Worm (Caenorhabditis elegans): ENCODE measurements around the gene atg-16.1.

Gene atg-16.1

DNA sequence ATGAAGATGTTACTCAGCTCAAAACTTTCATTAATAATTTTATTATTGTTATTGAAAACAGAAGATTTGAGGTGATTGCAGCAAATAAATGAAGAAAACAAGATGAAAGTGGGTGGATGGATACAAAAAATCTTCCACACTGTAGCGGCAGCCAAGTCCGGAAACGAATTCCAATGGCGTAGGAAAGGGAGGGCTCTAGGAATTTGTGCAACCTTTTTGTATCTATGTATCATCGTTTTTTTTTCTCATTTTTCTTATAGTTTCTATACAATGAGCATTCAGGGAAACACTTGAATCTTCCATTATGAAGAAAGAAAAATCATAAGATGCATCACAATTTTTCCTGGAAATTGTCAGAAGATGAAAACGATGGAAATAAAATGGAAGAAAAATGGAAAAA is 38.2 kb upstream of the atg-16.1 start:
- TF ChIP-seq rcor-1 (GFP tag; IDR thresholded peaks at IDR 0.05) (no peak), K11D2.4 (GFP tag; IDR thresholded peaks at IDR 0.05) (no peak), B0336.3 (GFP tag; IDR thresholded peaks at IDR 0.05) (no peak), akir-1 (GFP tag; optimal IDR thresholded peaks at IDR 0.05) (no peak), D2030.7 (GFP tag; IDR thresholded peaks at IDR 0.05) (no peak), egl-18 (GFP tag; IDR thresholded peaks at IDR 0.05) (no peak), nhr-27 (tag; optimal IDR thresholded peaks at IDR 0.05) (no peak), zim-3 (tag; optimal IDR thresholded peaks at IDR 0.05) (no peak), sea-2 (GFP tag; IDR thresholded peaks at IDR 0.05) (no peak), hrde-1 (tag; optimal IDR thresholded peaks at IDR 0.05; ENCODE audit: borderline replicate concordance) (no peak), pha-4 (tag; optimal IDR thresholded peaks at IDR 0.05) (no peak), ceh-40 (GFP tag; IDR thresholded peaks at IDR 0.05) (no peak)

DNA sequence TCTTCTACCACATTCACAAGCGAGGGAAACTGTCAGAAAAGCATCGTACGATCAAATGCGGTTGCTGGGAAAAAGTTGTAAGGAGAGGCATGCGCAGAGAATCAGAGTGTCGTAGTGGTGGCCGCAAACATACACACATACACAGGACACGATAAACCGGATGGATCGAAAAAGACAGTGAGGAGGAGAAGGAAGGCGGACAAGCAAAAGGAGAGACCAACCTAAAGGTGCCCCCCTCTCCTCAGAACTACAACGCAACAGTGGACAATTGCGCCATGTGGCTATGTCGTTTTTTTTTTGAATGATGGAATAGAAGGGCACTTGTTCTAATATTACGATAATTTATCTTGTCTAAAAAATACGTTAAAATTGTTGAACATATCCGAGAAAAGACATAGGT is 36.2 kb upstream of the atg-16.1 start:
- TF ChIP-seq nhr-80 (tag; optimal IDR thresholded peaks at IDR 0.05): peak; percentile 2
- TF ChIP-seq lir-1 (GFP tag; conservative IDR thresholded peaks at IDR 0.05): no peak
- no peak for TF ChIP-seq sptf-2 (GFP tag; optimal IDR thresholded peaks at IDR 0.05)
- no peak for TF ChIP-seq B0336.3 (GFP tag; IDR thresholded peaks at IDR 0.05)
- no peak for TF ChIP-seq hlh-12 (tag; optimal IDR thresholded peaks at IDR 0.05)
- TF ChIP-seq sdz-38 (tag; optimal IDR thresholded peaks at IDR 0.05): no peak

DNA sequence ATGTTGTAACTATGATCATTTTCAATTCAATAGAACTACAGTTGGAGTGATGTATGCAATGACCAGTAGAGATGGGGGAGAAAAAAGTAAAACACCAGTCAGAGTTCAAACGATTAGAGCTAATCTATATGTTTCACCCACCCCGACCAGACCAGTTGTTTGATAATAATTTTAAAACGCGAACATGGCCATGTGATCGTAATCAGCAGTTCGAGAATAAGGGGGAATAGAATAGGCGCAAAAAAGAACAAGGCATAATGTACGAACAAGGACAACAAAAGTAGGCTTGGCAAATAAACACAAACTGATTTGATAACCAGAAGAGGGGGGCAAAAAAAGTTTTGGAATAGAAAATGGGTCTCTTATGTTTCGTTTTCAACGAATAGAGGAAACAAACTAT is 35.8 kb upstream of the atg-16.1 start:
- TF ChIP-seq F52B5.7 (tag; optimal IDR thresholded peaks at IDR 0.05): no peak
- no peak for TF ChIP-seq lag-1 (GFP tag; IDR thresholded peaks at IDR 0.05)
- TF ChIP-seq madf-6 (GFP tag; IDR thresholded peaks at IDR 0.05): no peak
- no peak for TF ChIP-seq B0261.1 (tag; optimal IDR thresholded peaks at IDR 0.05)
- no peak for TF ChIP-seq akir-1 (GFP tag; optimal IDR thresholded peaks at IDR 0.05)
- no peak for TF ChIP-seq pha-4 (tag; optimal IDR thresholded peaks at IDR 0.05)
- TF ChIP-seq nhr-90 (tag; optimal IDR thresholded peaks at IDR 0.05): no peak
- no peak for TF ChIP-seq sptf-2 (GFP tag; optimal IDR thresholded peaks at IDR 0.05)
- peak; percentile 87 for TF ChIP-seq nhr-80 (tag; optimal IDR thresholded peaks at IDR 0.05)
- no peak for TF ChIP-seq ceh-40 (GFP tag; IDR thresholded peaks at IDR 0.05)
- TF ChIP-seq Y56A3A.18 (GFP tag; IDR thresholded peaks at IDR 0.05): no peak
- no peak for TF ChIP-seq madf-3 (GFP tag; IDR thresholded peaks at IDR 0.05)
- TF ChIP-seq lin-54 (GFP tag; optimal IDR thresholded peaks at IDR 0.05): no peak
- TF ChIP-seq ceh-79 (tag; optimal IDR thresholded peaks at IDR 0.05): no peak
- no peak for TF ChIP-seq ztf-28 (GFP tag; IDR thresholded peaks at IDR 0.05)
- no peak for TF ChIP-seq ztf-6 (GFP tag; IDR thresholded peaks at IDR 0.05)
- TF ChIP-seq dox-1 (GFP tag; IDR thresholded peaks at IDR 0.05): peak; percentile 45; the same call in 1 of the 2 replicates
- no peak for TF ChIP-seq lin-35 (GFP tag; optimal IDR thresholded peaks at IDR 0.05)
- no peak for TF ChIP-seq dpff-1 (tag; optimal IDR thresholded peaks at IDR 0.05)
- no peak for TF ChIP-seq tbx-9 (tag; optimal IDR thresholded peaks at IDR 0.05; ENCODE audit: borderline replicate concordance)
- no peak for TF ChIP-seq ztf-3 (GFP tag; optimal IDR thresholded peaks at IDR 0.05)
- TF ChIP-seq F39B2.1 (GFP tag; IDR thresholded peaks at IDR 0.05): no peak
- TF ChIP-seq nfya-1 (tag; optimal IDR thresholded peaks at IDR 0.05; ENCODE audit: borderline replicate concordance, insufficient read depth): no peak
- no peak for TF ChIP-seq mel-28 (tag; optimal IDR thresholded peaks at IDR 0.05; ENCODE audit: borderline replicate concordance)
- no peak for TF ChIP-seq ekl-4 (GFP tag; IDR thresholded peaks at IDR 0.05)
- no peak for TF ChIP-seq cebp-1 (GFP tag; IDR thresholded peaks at IDR 0.05)
- TF ChIP-seq cebp-1 (tag; optimal IDR thresholded peaks at IDR 0.05): peak; percentile 30
- peak; percentile 26 for TF ChIP-seq attf-5 (GFP tag; optimal IDR thresholded peaks at IDR 0.05)
- no peak for TF ChIP-seq F37B4.10 (GFP tag; IDR thresholded peaks at IDR 0.05)
- no peak for TF ChIP-seq egrh-3 (GFP tag; IDR thresholded peaks at IDR 0.05)
- TF ChIP-seq snpc-3.4 (tag; optimal IDR thresholded peaks at IDR 0.05): no peak
- TF ChIP-seq rec-8 (tag; optimal IDR thresholded peaks at IDR 0.05): no peak
- no peak for TF ChIP-seq ceh-58 (GFP tag; IDR thresholded peaks at IDR 0.05)
- no peak for TF ChIP-seq hlh-12 (tag; optimal IDR thresholded peaks at IDR 0.05)
- TF ChIP-seq egl-44 (GFP tag; IDR thresholded peaks at IDR 0.05): no peak

All from whole organism, young adult.